Worm (Caenorhabditis elegans): ENCODE measurements around the gene Y37D8A.5.

The Y37D8A.5 gene

ce11 chrIII:12851034-12851433 lies 4.3 kb downstream of the Y37D8A.5 start:
- TF ChIP-seq him-1 (tag; optimal IDR thresholded peaks at IDR 0.05) (no peak), W03F9.2 (tag; optimal IDR thresholded peaks at IDR 0.05) (no peak), dao-5 (tag; optimal IDR thresholded peaks at IDR 0.05) (no peak)

ce11 chrIII:12849691-12850090 lies 5.6 kb downstream of the Y37D8A.5 start:
- TF ChIP-seq him-1 (tag; optimal IDR thresholded peaks at IDR 0.05), result no peak
- no peak for TF ChIP-seq dao-5 (tag; optimal IDR thresholded peaks at IDR 0.05)
- no peak for TF ChIP-seq W03F9.2 (tag; optimal IDR thresholded peaks at IDR 0.05)

ce11 chrIII:12848981-12849589 lies 6.2 kb downstream of the Y37D8A.5 start:
- TF ChIP-seq him-1 (tag; optimal IDR thresholded peaks at IDR 0.05) (no peak), dao-5 (tag; optimal IDR thresholded peaks at IDR 0.05) (no peak)

ce11 chrIII:12847623-12848022 lies 7.7 kb downstream of the Y37D8A.5 start:
- TF ChIP-seq W03F9.2 (tag; optimal IDR thresholded peaks at IDR 0.05) (no peak), dao-5 (tag; optimal IDR thresholded peaks at IDR 0.05) (no peak), him-1 (tag; optimal IDR thresholded peaks at IDR 0.05) (no peak)

- TF ChIP-seq dao-5 (tag; optimal IDR thresholded peaks at IDR 0.05) (no peak), W03F9.2 (tag; optimal IDR thresholded peaks at IDR 0.05) (peak; percentile 16)
Measured at ce11 chrIII:12842858-12843257, 12.4 kb downstream of the Y37D8A.5 start.

ce11 chrIII:12841328-12841727 lies 14.0 kb downstream of the Y37D8A.5 start:
- TF ChIP-seq dao-5 (tag; optimal IDR thresholded peaks at IDR 0.05), result no peak
- TF ChIP-seq him-1 (tag; optimal IDR thresholded peaks at IDR 0.05), result no peak
- peak; percentile 40 for TF ChIP-seq W03F9.2 (tag; optimal IDR thresholded peaks at IDR 0.05)

- TF ChIP-seq him-1 (tag; optimal IDR thresholded peaks at IDR 0.05), result no peak
- TF ChIP-seq W03F9.2 (tag; optimal IDR thresholded peaks at IDR 0.05), result no peak
- TF ChIP-seq dao-5 (tag; optimal IDR thresholded peaks at IDR 0.05), result no peak
Measured at ce11 chrIII:12840204-12840603, 15.1 kb downstream of the Y37D8A.5 start.

- no peak for TF ChIP-seq W03F9.2 (tag; optimal IDR thresholded peaks at IDR 0.05)
- no peak for TF ChIP-seq dao-5 (tag; optimal IDR thresholded peaks at IDR 0.05)
- TF ChIP-seq him-1 (tag; optimal IDR thresholded peaks at IDR 0.05), result no peak
Measured at ce11 chrIII:12838913-12839366, 16.4 kb downstream of the Y37D8A.5 start, which contains the start of gene Y37D8A.4. Gene Y37D8A.4, minus strand, starts transcription at chrIII:12838963.

- no peak for TF ChIP-seq dao-5 (tag; optimal IDR thresholded peaks at IDR 0.05)
- no peak for TF ChIP-seq him-1 (tag; optimal IDR thresholded peaks at IDR 0.05)
- TF ChIP-seq W03F9.2 (tag; optimal IDR thresholded peaks at IDR 0.05), result no peak
Measured at ce11 chrIII:12838299-12838698, 17.0 kb downstream of the Y37D8A.5 start.

- no peak for TF ChIP-seq dao-5 (tag; optimal IDR thresholded peaks at IDR 0.05)
- TF ChIP-seq him-1 (tag; optimal IDR thresholded peaks at IDR 0.05), result no peak
- TF ChIP-seq W03F9.2 (tag; optimal IDR thresholded peaks at IDR 0.05), result no peak
Measured at ce11 chrIII:12836742-12837285, 18.5 kb downstream of the Y37D8A.5 start.

- TF ChIP-seq W03F9.2 (tag; optimal IDR thresholded peaks at IDR 0.05) (no peak), him-1 (tag; optimal IDR thresholded peaks at IDR 0.05) (no peak), dao-5 (tag; optimal IDR thresholded peaks at IDR 0.05) (no peak)
Measured at ce11 chrIII:12833079-12833478, 22.2 kb downstream of the Y37D8A.5 start.

- TF ChIP-seq W03F9.2 (tag; optimal IDR thresholded peaks at IDR 0.05) (no peak), dao-5 (tag; optimal IDR thresholded peaks at IDR 0.05) (no peak), him-1 (tag; optimal IDR thresholded peaks at IDR 0.05) (no peak)
Measured at ce11 chrIII:12831696-12832095, 23.6 kb downstream of the Y37D8A.5 start.

- TF ChIP-seq dao-5 (tag; optimal IDR thresholded peaks at IDR 0.05) (no peak), him-1 (tag; optimal IDR thresholded peaks at IDR 0.05) (no peak), W03F9.2 (tag; optimal IDR thresholded peaks at IDR 0.05) (no peak)
Measured at ce11 chrIII:12829068-12829467, 26.2 kb downstream of the Y37D8A.5 start, which contains the start of gene Y37D8A.3. Gene Y37D8A.3, plus strand, starts transcription at chrIII:12829368.

- TF ChIP-seq him-1 (tag; optimal IDR thresholded peaks at IDR 0.05) (no peak), W03F9.2 (tag; optimal IDR thresholded peaks at IDR 0.05) (no peak), dao-5 (tag; optimal IDR thresholded peaks at IDR 0.05) (no peak)
Measured at ce11 chrIII:12822608-12823261, 32.6 kb downstream of the Y37D8A.5 start.

Measured in whole organism, L4/young adult.